Worm (Caenorhabditis elegans): ENCODE data around the gene T27A10.6.

The T27A10.6 gene

DNA sequence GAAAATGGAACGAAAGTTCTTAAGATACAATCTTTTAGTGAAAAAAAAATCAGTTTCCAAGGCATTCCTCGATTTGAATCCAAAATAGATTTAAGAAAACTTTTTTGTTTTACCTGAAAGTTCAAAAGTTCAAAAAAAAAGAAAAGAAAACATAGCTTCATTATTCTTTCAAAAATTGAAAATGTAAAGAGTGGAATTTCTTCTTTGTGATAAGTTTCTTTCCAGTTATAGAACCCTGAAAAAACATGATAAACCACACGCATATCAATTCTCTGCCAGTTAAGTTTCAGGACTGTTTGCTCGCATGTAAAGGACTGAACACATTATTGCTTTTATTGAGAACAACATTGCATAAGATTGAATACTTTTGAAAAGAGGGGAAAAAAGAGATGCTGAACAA is 15.6 kb upstream of the T27A10.6 start:
- TF ChIP-seq ama-1 (optimal IDR thresholded peaks at IDR 0.05) (no peak), pqm-1 (tag; optimal IDR thresholded peaks at IDR 0.05) (peak; percentile 41), daf-16 (GFP tag; optimal IDR thresholded peaks at IDR 0.05) (no peak), daf-16 (tag; optimal IDR thresholded peaks at IDR 0.05) (peak; percentile 15), unc-62 (GFP tag; optimal IDR thresholded peaks at IDR 0.05 in 1 of 2) (peak in 1 of 2 experiments; percentile 91), unc-62 (tag; optimal IDR thresholded peaks at IDR 0.05) (no peak), F44E2.7 (GFP tag; IDR thresholded peaks at IDR 0.05) (no peak), spr-1 (tag; optimal IDR thresholded peaks at IDR 0.05) (no peak)

ce11 chrX:3611042-3611623 is 15.0 kb upstream of the T27A10.6 start, which contains the start of gene C18B2.5:
Gene C18B2.5 (minus strand): TSS chrX:3611092.
- no peak for TF ChIP-seq nhr-6 (tag; optimal IDR thresholded peaks at IDR 0.05)
- TF ChIP-seq daf-19 (GFP tag; conservative IDR thresholded peaks at IDR 0.05), result no peak
- no peak for TF ChIP-seq F26F4.8 (GFP tag; conservative IDR thresholded peaks at IDR 0.05)
- no peak for TF ChIP-seq ceh-62 (tag; optimal IDR thresholded peaks at IDR 0.05)
- TF ChIP-seq ceh-44 (GFP tag; IDR thresholded peaks at IDR 0.05), result no peak
- TF ChIP-seq F10B5.3 (tag; optimal IDR thresholded peaks at IDR 0.05), result no peak
- TF ChIP-seq arid-1 (GFP tag; conservative IDR thresholded peaks at IDR 0.05), result no peak
- TF ChIP-seq nhr-102 (tag; optimal IDR thresholded peaks at IDR 0.05), result no peak
- no peak for TF ChIP-seq snpc-1.2 (GFP tag; IDR thresholded peaks at IDR 0.05)
- TF ChIP-seq lir-3 (tag; optimal IDR thresholded peaks at IDR 0.05), result no peak
- TF ChIP-seq nhr-25 (tag; optimal IDR thresholded peaks at IDR 0.05; ENCODE audit: borderline replicate concordance, insufficient read depth), result no peak
- peak; percentile 87 for TF ChIP-seq pqm-1 (tag; optimal IDR thresholded peaks at IDR 0.05)
- no peak for TF ChIP-seq madf-9 (GFP tag; conservative IDR thresholded peaks at IDR 0.05)
- TF ChIP-seq tag-97 (GFP tag; IDR thresholded peaks at IDR 0.05), result no peak
- TF ChIP-seq nhr-237 (tag; optimal IDR thresholded peaks at IDR 0.05), result no peak
- no peak for TF ChIP-seq madf-5 (GFP tag; IDR thresholded peaks at IDR 0.05)
- peak; percentile 65 for TF ChIP-seq hlh-30 (tag; optimal IDR thresholded peaks at IDR 0.05; ENCODE audit: insufficient read depth)
- no peak for TF ChIP-seq sdz-12 (GFP tag; optimal IDR thresholded peaks at IDR 0.05)
- TF ChIP-seq lin-15B (tag; optimal IDR thresholded peaks at IDR 0.05), result no peak
- TF ChIP-seq unc-39 (tag; optimal IDR thresholded peaks at IDR 0.05), result no peak
- TF ChIP-seq unc-130 (GFP tag; optimal IDR thresholded peaks at IDR 0.05), result no peak
- no peak for TF ChIP-seq F37D6.2 (tag; optimal IDR thresholded peaks at IDR 0.05)
- TF ChIP-seq dmd-9 (GFP tag; IDR thresholded peaks at IDR 0.05), result no peak
- no peak for TF ChIP-seq nhr-10 (tag; optimal IDR thresholded peaks at IDR 0.05)
- no peak for TF ChIP-seq snpc-4 (tag; optimal IDR thresholded peaks at IDR 0.05)
- peak; percentile 73 for TF ChIP-seq dmd-6 (GFP tag; IDR thresholded peaks at IDR 0.05)
- TF ChIP-seq lin-13 (GFP tag; optimal IDR thresholded peaks at IDR 0.05), result no peak
- TF ChIP-seq daf-16 (GFP tag; optimal IDR thresholded peaks at IDR 0.05), result no peak
- peak; percentile 47 for TF ChIP-seq daf-16 (tag; optimal IDR thresholded peaks at IDR 0.05)
- TF ChIP-seq nhr-77 (tag; optimal IDR thresholded peaks at IDR 0.05), result peak; percentile 64
- no peak for TF ChIP-seq spr-3 (GFP tag; optimal IDR thresholded peaks at IDR 0.05)
- no peak for TF ChIP-seq nhr-41 (GFP tag; IDR thresholded peaks at IDR 0.05)
- TF ChIP-seq hif-1 (tag; optimal IDR thresholded peaks at IDR 0.05), result no peak
- TF ChIP-seq dve-1 (tag; optimal IDR thresholded peaks at IDR 0.05; ENCODE audit: insufficient read depth), result peak; percentile 33
- TF ChIP-seq lsy-2 (tag; optimal IDR thresholded peaks at IDR 0.05), result no peak
- peak; percentile 10 for TF ChIP-seq mxl-3 (GFP tag; optimal IDR thresholded peaks at IDR 0.05)
- no peak for TF ChIP-seq Y75B8A.6 (GFP tag; IDR thresholded peaks at IDR 0.05)
- TF ChIP-seq ZK337.2 (GFP tag; IDR thresholded peaks at IDR 0.05), result no peak
- TF ChIP-seq nhr-28 (tag; optimal IDR thresholded peaks at IDR 0.05), result peak; percentile 74
- TF ChIP-seq daf-8 (GFP tag; IDR thresholded peaks at IDR 0.05), result no peak
- no peak for TF ChIP-seq zag-1 (tag; optimal IDR thresholded peaks at IDR 0.05)
- TF ChIP-seq dpl-1 (GFP tag; optimal IDR thresholded peaks at IDR 0.05), result no peak
- TF ChIP-seq ceh-82 (tag; optimal IDR thresholded peaks at IDR 0.05), result no peak
- TF ChIP-seq ztf-11 (tag; optimal IDR thresholded peaks at IDR 0.05), result no peak
- TF ChIP-seq set-16 (GFP tag; IDR thresholded peaks at IDR 0.05), result no peak
- TF ChIP-seq nhr-42 (GFP tag; IDR thresholded peaks at IDR 0.05), result no peak
